Fruit fly (Drosophila melanogaster) whole organism, embryonic: ENCODE data around the gene scpr-A.

Source experiments
- Aef1 ChIP-seq: fragments of 200-800 bp; sonication (Bioruptor generic); IDR thresholded peaks from 3 replicates; pipeline ENCODE4 v1.3.6; 2022; ENCODE audit warnings: missing biosample characterization, missing genetic modification characterization
- B-H1 ChIP-seq: fragments of 200-800 bp; sonication (Bioruptor generic); IDR thresholded peaks from 3 replicates; pipeline ENCODE4 v1.3.6; 2022; ENCODE audit warnings: missing biosample characterization, missing genetic modification characterization
- BEAF-32 ChIP-seq: fragments of 200-800 bp; sonication (Bioruptor generic); optimal IDR thresholded peaks from 3 replicates; lab custom pipeline; 2017; ENCODE audit warnings: missing biosample characterization, missing genetic modification characterization, mild to moderate bottlenecking, moderate library complexity, missing genetic modification reagents
- Bgb ChIP-seq: fragments of 200-800 bp; sonication (Bioruptor generic); IDR thresholded peaks from 2 replicates; pipeline ENCODE4 v1.3.6; 2022; ENCODE audit warnings: missing biosample characterization, missing genetic modification characterization; ENCODE audit not compliant: partially characterized antibody
- CG10979 ChIP-seq: fragments of 200-800 bp; sonication (Bioruptor generic); optimal IDR thresholded peaks from 2 replicates; lab custom pipeline; 2018; ENCODE audit warnings: missing biosample characterization, mild to moderate bottlenecking, missing genetic modification characterization, moderate library complexity
- CG14710 ChIP-seq: fragments of 200-800 bp; sonication (Bioruptor generic); optimal IDR thresholded peaks from 3 replicates; lab custom pipeline; 2019; ENCODE audit warnings: missing biosample characterization, mild to moderate bottlenecking, missing genetic modification characterization, moderate library complexity
- CG17359 ChIP-seq: fragments of 200-800 bp; sonication (Bioruptor generic); optimal IDR thresholded peaks from 3 replicates; lab custom pipeline; 2018; ENCODE audit warnings: missing biosample characterization, mild to moderate bottlenecking, missing genetic modification characterization, moderate library complexity
- CG3838 ChIP-seq: fragments of 200-800 bp; sonication (Bioruptor generic); optimal IDR thresholded peaks from 3 replicates; lab custom pipeline; 2016; ENCODE audit warnings: missing biosample characterization, missing genetic modification characterization
- CG6689 ChIP-seq: fragments of 200-800 bp; sonication (Bioruptor generic); IDR thresholded peaks from 2 replicates; pipeline ENCODE4 v1.3.6; 2022; ENCODE audit warnings: missing biosample characterization, missing genetic modification characterization
- CG7372 ChIP-seq: fragments of 200-800 bp; sonication (Bioruptor generic); IDR thresholded peaks from 2 replicates; pipeline ENCODE4 v1.3.6; 2022; ENCODE audit warnings: missing biosample characterization, missing genetic modification characterization
- CG9797 ChIP-seq: fragments of 200-800 bp; sonication (Bioruptor generic); optimal IDR thresholded peaks from 3 replicates; lab custom pipeline; 2018; ENCODE audit warnings: missing biosample characterization, mild to moderate bottlenecking, missing genetic modification characterization
- Dp ChIP-seq: fragments of 200-800 bp; sonication (Bioruptor generic); optimal IDR thresholded peaks from 2 replicates; lab custom pipeline; 2018; ENCODE audit warnings: missing biosample characterization, mild to moderate bottlenecking, missing genetic modification characterization, moderate library complexity
- Hey ChIP-seq: fragments of 200-800 bp; sonication (Bioruptor generic); optimal IDR thresholded peaks from 3 replicates; lab custom pipeline; 2018; ENCODE audit warnings: missing biosample characterization, mild to moderate bottlenecking, missing genetic modification characterization
- HmgZ ChIP-seq: fragments of 200-800 bp; sonication (Bioruptor generic); optimal IDR thresholded peaks from 2 replicates; lab custom pipeline; 2018; ENCODE audit warnings: missing biosample characterization, mild to moderate bottlenecking, missing genetic modification characterization
- Kr ChIP-seq: fragments of 200-800 bp; sonication (Bioruptor generic); optimal IDR thresholded peaks from 2 replicates; lab custom pipeline; 2017; ENCODE audit warnings: missing biosample characterization, mild to moderate bottlenecking, missing genetic modification characterization
- Lpt ChIP-seq: fragments of >200 bp; optimal IDR thresholded peaks from 2 replicates; lab custom pipeline; 2018; ENCODE audit warnings: missing biosample characterization, missing genetic modification characterization
- MBD-R2 ChIP-seq: fragments of 200-800 bp; sonication (Bioruptor generic); IDR thresholded peaks from 2 replicates; pipeline ENCODE4 v1.3.6; 2022; ENCODE audit warnings: missing biosample characterization, missing genetic modification characterization
- MESR4 ChIP-seq: fragments of 200-800 bp; sonication (Bioruptor generic); optimal IDR thresholded peaks from 2 replicates; lab custom pipeline; 2018; ENCODE audit warnings: missing biosample characterization, mild to moderate bottlenecking, missing genetic modification characterization, moderate library complexity
- Optix ChIP-seq: fragments of 200-800 bp; sonication (Bioruptor generic); IDR thresholded peaks from 3 replicates; pipeline ENCODE4 v1.3.6; 2022; ENCODE audit warnings: missing biosample characterization, missing genetic modification characterization
- Ptx1 ChIP-seq: fragments of 200-800 bp; sonication (Bioruptor generic); IDR thresholded peaks from 2 replicates; pipeline ENCODE4 v1.3.6; 2022; ENCODE audit warnings: missing biosample characterization, missing genetic modification characterization
- Sin3A ChIP-seq: fragments of >200 bp; optimal IDR thresholded peaks from 2 replicates; lab custom pipeline; 2018
- Sox102F ChIP-seq: fragments of 200-800 bp; sonication (Bioruptor generic); optimal IDR thresholded peaks from 2 replicates; lab custom pipeline; 2018; ENCODE audit warnings: missing biosample characterization, mild to moderate bottlenecking, missing genetic modification characterization, moderate library complexity
- Sry-δ ChIP-seq: fragments of 200-800 bp; sonication (Bioruptor generic); optimal IDR thresholded peaks from 2 replicates; lab custom pipeline; 2016; ENCODE audit warnings: missing biosample characterization, missing genetic modification characterization
- TFAM ChIP-seq: fragments of 200-800 bp; sonication (Bioruptor generic); optimal IDR thresholded peaks from 2 replicates; lab custom pipeline; 2017; ENCODE audit warnings: missing biosample characterization, missing genetic modification characterization, inconsistent platforms
- YL-1 ChIP-seq: fragments of 200-800 bp; sonication (Bioruptor generic); optimal IDR thresholded peaks from 3 replicates; lab custom pipeline; 2017; ENCODE audit warnings: missing biosample characterization, mild to moderate bottlenecking, missing genetic modification characterization
- al ChIP-seq: fragments of 200-800 bp; sonication (Bioruptor generic); IDR thresholded peaks from 2 replicates; pipeline ENCODE4 v1.3.6; 2022; ENCODE audit warnings: missing biosample characterization, missing genetic modification characterization
- btn ChIP-seq: fragments of 200-800 bp; sonication (Bioruptor generic); optimal IDR thresholded peaks from 2 replicates; lab custom pipeline; 2016; ENCODE audit warnings: missing biosample characterization, missing genetic modification characterization
- chif ChIP-seq, 2 experiments: fragments of 200-800 bp; sonication (Bioruptor generic); optimal IDR thresholded peaks; 3 replicates each; lab custom pipeline; 2016; ENCODE audit warnings: missing biosample characterization in 2 of 2, missing genetic modification characterization in 2 of 2
- ci ChIP-seq: fragments of 200-800 bp; sonication (Bioruptor generic); IDR thresholded peaks from 3 replicates; pipeline ENCODE4 v1.3.6; 2022; ENCODE audit warnings: missing biosample characterization, missing genetic modification characterization
- crp ChIP-seq, 2 experiments: fragments of 200-800 bp; sonication (Bioruptor generic); optimal IDR thresholded peaks; 2 replicates in 1 of 2; 3 replicates in 1 of 2; lab custom pipeline; 2017; ENCODE audit warnings: missing biosample characterization in 2 of 2, missing genetic modification characterization in 2 of 2, mild to moderate bottlenecking in 1 of 2, moderate library complexity in 1 of 2
- dm ChIP-seq: fragments of 200-800 bp; sonication (Bioruptor generic); optimal IDR thresholded peaks from 3 replicates; lab custom pipeline; 2016; ENCODE audit warnings: missing biosample characterization, missing genetic modification characterization
- exex ChIP-seq: fragments of 200-800 bp; sonication (Bioruptor generic); optimal IDR thresholded peaks from 4 replicates; lab custom pipeline; 2018; ENCODE audit warnings: missing biosample characterization, mild to moderate bottlenecking, missing genetic modification characterization, moderate library complexity
- fd102C ChIP-seq: fragments of 200-800 bp; sonication (Bioruptor generic); optimal IDR thresholded peaks from 2 replicates; lab custom pipeline; 2018; ENCODE audit warnings: missing biosample characterization, mild to moderate bottlenecking, missing genetic modification characterization, moderate library complexity
- ftz-f1 ChIP-seq: fragments of 200-800 bp; sonication (Bioruptor generic); optimal IDR thresholded peaks from 2 replicates; lab custom pipeline; 2016; ENCODE audit warnings: missing biosample characterization, missing genetic modification characterization
- gfzf ChIP-seq: fragments of 200-800 bp; sonication (Bioruptor generic); optimal IDR thresholded peaks from 2 replicates; lab custom pipeline; 2016; ENCODE audit warnings: missing biosample characterization, mild to moderate bottlenecking, missing genetic modification characterization, moderate library complexity
- lab ChIP-seq: fragments of 200-800 bp; sonication (Bioruptor generic); optimal IDR thresholded peaks from 3 replicates; lab custom pipeline; 2017; ENCODE audit warnings: missing biosample characterization, missing genetic modification characterization, mild to moderate bottlenecking, moderate library complexity, missing genetic modification reagents
- peb ChIP-seq: fragments of 200-800 bp; sonication (Bioruptor generic); IDR thresholded peaks from 2 replicates; pipeline ENCODE4 v1.3.6; 2022; ENCODE audit warnings: missing biosample characterization, missing genetic modification characterization
- pzg ChIP-seq: fragments of 200-800 bp; sonication (Bioruptor generic); optimal IDR thresholded peaks from 3 replicates; lab custom pipeline; 2018; ENCODE audit warnings: missing biosample characterization, mild to moderate bottlenecking, missing genetic modification characterization, moderate library complexity
- salm ChIP-seq: fragments of 200-800 bp; sonication (Bioruptor generic); optimal IDR thresholded peaks from 2 replicates; lab custom pipeline; 2018; ENCODE audit warnings: missing biosample characterization, mild to moderate bottlenecking, missing genetic modification characterization
- sima ChIP-seq: fragments of 200-800 bp; sonication (Bioruptor generic); optimal IDR thresholded peaks from 2 replicates; lab custom pipeline; 2016; ENCODE audit warnings: missing biosample characterization, missing genetic modification characterization
- tna ChIP-seq: fragments of 200-800 bp; sonication (Bioruptor generic); IDR thresholded peaks from 2 replicates; pipeline ENCODE4 v1.3.6; 2022; ENCODE audit warnings: missing biosample characterization, missing genetic modification characterization; ENCODE audit not compliant: partially characterized antibody
- trem ChIP-seq: fragments of 200-800 bp; optimal IDR thresholded peaks from 3 replicates; lab custom pipeline; 2019; ENCODE audit warnings: missing biosample characterization, mild to moderate bottlenecking, missing genetic modification characterization, moderate library complexity
- trh ChIP-seq: fragments of 200-800 bp; sonication (Bioruptor generic); optimal IDR thresholded peaks from 2 replicates; lab custom pipeline; 2016; ENCODE audit warnings: missing biosample characterization, missing genetic modification characterization

scpr-A gene

dm6 chr3R:11231705-11232261 is 9.2 kb upstream of the scpr-A start, which contains the start of the genes CG17187 and Dph3 (continued):
- TF ChIP-seq Aef1 (GFP tag; lab: Robert Waterston, UW) (no peak), BEAF-32 (peak; percentile 13), MESR4 (GFP tag; lab: Kevin White, UChicago) (peak; percentile 62), Hey (tag; lab: Kevin White, UChicago) (no peak), Sry-δ (GFP tag; lab: Kevin White, UChicago) (no peak), Kr (GFP tag; lab: Kevin White, UChicago) (no peak), tna (GFP tag; lab: Robert Waterston, UW) (no peak), trem (peak; percentile 98), CG17359 (tag; lab: Kevin White, UChicago) (no peak), Sox102F (no peak), CG9797 (peak; percentile 15), chif (GFP tag; optimal IDR thresholded peaks at IDR 0.05; lab: Kevin White, UChicago) (no peak), CG7372 (GFP tag; lab: Robert Waterston, UW) (peak; percentile 58), pzg (GFP tag; lab: Kevin White, UChicago) (peak; percentile 40), peb (no peak), salm (no peak), btn (GFP tag; lab: Kevin White, UChicago) (no peak), dm (GFP tag; lab: Kevin White, UChicago) (peak; percentile 74), Lpt (no peak), gfzf (GFP tag; lab: Kevin White, UChicago) (peak; percentile 56), CG14710 (tag; lab: Kevin White, UChicago) (peak; percentile 5), HmgZ (tag; lab: Kevin White, UChicago) (peak; percentile 3), trh (no peak), YL-1 (GFP tag; lab: Kevin White, UChicago) (peak; percentile 36), Sin3A (lab: Kevin White, UChicago) (peak; percentile 14), Ptx1 (GFP tag; lab: Robert Waterston, UW) (no peak), CG6689 (no peak), crp (GFP tag; optimal IDR thresholded peaks at IDR 0.05; lab: Kevin White, UChicago) (peak; percentile 71 to 91), Dp (GFP tag; lab: Kevin White, UChicago) (peak; percentile 10), exex (tag; lab: Kevin White, UChicago) (no peak), fd102C (GFP tag; lab: Kevin White, UChicago) (no peak), Optix (GFP tag; lab: Robert Waterston, UW) (no peak), CG3838 (no peak), ci (no peak), TFAM (GFP tag; lab: Kevin White, UChicago) (no peak), sima (no peak), CG10979 (tag; lab: Kevin White, UChicago) (peak; percentile 35), lab (no peak), MBD-R2 (GFP tag; lab: Robert Waterston, UW) (peak; percentile 85), B-H1 (no peak), Bgb (GFP tag; lab: Robert Waterston, UW) (no peak), ftz-f1 (GFP tag; lab: Kevin White, UChicago) (peak; percentile 70), al (no peak)
